Fruit fly (Drosophila melanogaster): ENCODE results near the gene Npc2a.

DNA sequence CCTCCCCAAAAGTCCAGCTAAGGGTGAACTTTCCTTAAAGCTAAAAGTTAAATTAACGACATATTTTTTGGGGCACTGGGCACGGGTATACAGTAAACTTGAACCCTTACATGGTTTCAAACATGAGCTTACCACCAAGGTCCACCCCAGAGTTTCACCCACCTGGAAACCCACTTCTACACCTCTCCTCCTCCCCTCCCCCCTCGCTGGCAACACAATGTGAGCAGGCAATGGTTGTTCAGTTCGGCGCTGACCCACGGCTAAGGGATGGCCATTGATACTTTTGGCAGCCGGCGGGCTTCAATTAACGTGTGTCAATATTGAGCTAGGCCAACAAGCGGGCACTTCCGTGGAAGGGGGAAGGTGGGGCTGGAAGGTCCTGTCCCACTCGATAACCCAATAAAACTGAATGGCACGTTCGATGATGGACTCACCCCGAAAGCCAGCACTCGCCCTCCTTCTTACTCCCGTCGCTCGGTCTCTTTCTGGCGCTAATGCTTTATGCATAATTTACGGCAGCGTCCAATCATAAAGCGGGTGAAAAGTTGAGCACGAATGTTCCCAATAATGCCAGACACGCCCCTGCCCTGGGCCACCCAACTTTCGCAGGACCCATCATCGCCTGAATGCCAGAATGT, 43.5 kb upstream of the Npc2a start:
- TF ChIP-seq CG5204 (GFP tag; optimal IDR thresholded peaks at IDR 0.05) = no peak
- no peak for TF ChIP-seq CG33017 (tag; optimal IDR thresholded peaks at IDR 0.05)
- no peak for TF ChIP-seq CG11617 (GFP tag; optimal IDR thresholded peaks at IDR 0.05)
